Fruit fly (Drosophila melanogaster) whole organism, embryonic: ENCODE results near the gene Jhbp16.

Source experiments
- B-H2 ChIP-seq: fragments of 200-800 bp; sonication (Bioruptor generic); optimal IDR thresholded peaks from 2 replicates; lab custom pipeline; 2018; ENCODE audit warnings: missing biosample characterization, mild to moderate bottlenecking, missing genetic modification characterization
- Blimp-1 ChIP-seq: fragments of 200-800 bp; sonication (Bioruptor generic); optimal IDR thresholded peaks from 3 replicates; lab custom pipeline; 2018; ENCODE audit warnings: missing biosample characterization, missing genetic modification characterization, mild to moderate bottlenecking, moderate library complexity, missing genetic modification reagents
- CG11504 ChIP-seq: fragments of 200-800 bp; sonication (Bioruptor generic); optimal IDR thresholded peaks from 3 replicates; lab custom pipeline; 2019; ENCODE audit warnings: missing biosample characterization, mild to moderate bottlenecking, missing genetic modification characterization, moderate library complexity
- CG11696 ChIP-seq: fragments of 200-800 bp; sonication (Bioruptor generic); IDR thresholded peaks from 2 replicates; pipeline ENCODE4 v1.3.6; 2022; ENCODE audit warnings: missing biosample characterization, missing genetic modification characterization
- CG11723 ChIP-seq: fragments of 200-800 bp; sonication (Bioruptor generic); optimal IDR thresholded peaks from 2 replicates; lab custom pipeline; 2017; ENCODE audit warnings: missing biosample characterization, mild to moderate bottlenecking, missing genetic modification characterization
- CG12071 ChIP-seq: fragments of 200-800 bp; sonication (Bioruptor generic); optimal IDR thresholded peaks from 3 replicates; lab custom pipeline; 2018; ENCODE audit warnings: missing biosample characterization, mild to moderate bottlenecking, missing genetic modification characterization
- CG14667 ChIP-seq: fragments of 200-800 bp; sonication (Bioruptor generic); IDR thresholded peaks from 2 replicates; pipeline ENCODE4 v1.3.6; 2022; ENCODE audit warnings: missing biosample characterization, missing genetic modification characterization
- CG15696 ChIP-seq: fragments of 200-800 bp; sonication (Bioruptor generic); optimal IDR thresholded peaks from 2 replicates; lab custom pipeline; 2019; ENCODE audit warnings: missing biosample characterization, mild to moderate bottlenecking, missing genetic modification characterization, moderate library complexity
- CG1647 ChIP-seq: fragments of 200-800 bp; sonication (Bioruptor generic); optimal IDR thresholded peaks from 3 replicates; lab custom pipeline; 2016; ENCODE audit warnings: missing biosample characterization, missing genetic modification characterization
- CG16863 ChIP-seq: fragments of 200-800 bp; sonication (Bioruptor generic); optimal IDR thresholded peaks from 3 replicates; lab custom pipeline; 2016; ENCODE audit warnings: missing biosample characterization, missing genetic modification characterization
- CG17385 ChIP-seq: fragments of 200-800 bp; sonication (Bioruptor generic); optimal IDR thresholded peaks from 3 replicates; lab custom pipeline; 2018; ENCODE audit warnings: missing biosample characterization, mild to moderate bottlenecking, missing genetic modification characterization
- CG17912 ChIP-seq: fragments of 200-800 bp; sonication (Bioruptor generic); optimal IDR thresholded peaks from 2 replicates; lab custom pipeline; 2018; ENCODE audit warnings: missing biosample characterization, mild to moderate bottlenecking, missing genetic modification characterization
- CG3847 ChIP-seq: fragments of 200-800 bp; sonication (Bioruptor generic); IDR thresholded peaks from 2 replicates; pipeline ENCODE4 v1.3.6; 2022; ENCODE audit warnings: missing biosample characterization, missing genetic modification characterization
- CG4360 ChIP-seq: fragments of 200-800 bp; sonication (Bioruptor generic); IDR thresholded peaks from 2 replicates; pipeline ENCODE4 v1.3.6; 2022; ENCODE audit warnings: missing biosample characterization, missing genetic modification characterization
- CG6689 ChIP-seq: fragments of 200-800 bp; sonication (Bioruptor generic); IDR thresholded peaks from 2 replicates; pipeline ENCODE4 v1.3.6; 2022; ENCODE audit warnings: missing biosample characterization, missing genetic modification characterization
- CG7839 ChIP-seq: fragments of 200-800 bp; sonication (Bioruptor generic); optimal IDR thresholded peaks from 3 replicates; lab custom pipeline; 2018; ENCODE audit warnings: missing biosample characterization, mild to moderate bottlenecking, missing genetic modification characterization, moderate library complexity
- CG7987 ChIP-seq: fragments of 200-800 bp; sonication (Bioruptor generic); optimal IDR thresholded peaks from 2 replicates; lab custom pipeline; 2018; ENCODE audit warnings: missing biosample characterization, mild to moderate bottlenecking, missing genetic modification characterization, moderate library complexity
- D ChIP-seq, 2 experiments: fragments of 200-800 bp in 1 of 2; fragments of >200 bp in 1 of 2; sonication (Bioruptor generic) in 1 of 2; optimal IDR thresholded peaks; 2 replicates in 1 of 2; 3 replicates in 1 of 2; lab custom pipeline; 2017; ENCODE audit warnings: mild to moderate bottlenecking in 1 of 2, missing biosample characterization in 1 of 2, missing genetic modification characterization in 1 of 2, missing genetic modification reagents in 1 of 2
- Dip3 ChIP-seq: fragments of 200-800 bp; sonication (Bioruptor generic); optimal IDR thresholded peaks from 3 replicates; lab custom pipeline; 2016; ENCODE audit warnings: missing biosample characterization, missing genetic modification characterization
- Dp ChIP-seq: fragments of 200-800 bp; sonication (Bioruptor generic); optimal IDR thresholded peaks from 2 replicates; lab custom pipeline; 2018; ENCODE audit warnings: missing biosample characterization, mild to moderate bottlenecking, missing genetic modification characterization, moderate library complexity
- Ets65A ChIP-seq: fragments of 200-800 bp; sonication (Bioruptor generic); peaks from one replicate; lab custom pipeline; 2016; ENCODE audit warnings: missing biosample characterization, missing genetic modification characterization
- Hmx ChIP-seq: fragments of 200-800 bp; sonication (Bioruptor generic); optimal IDR thresholded peaks from 2 replicates; lab custom pipeline; 2016; ENCODE audit warnings: missing biosample characterization, missing genetic modification characterization
- Kr ChIP-seq: fragments of 200-800 bp; sonication (Bioruptor generic); optimal IDR thresholded peaks from 2 replicates; lab custom pipeline; 2017; ENCODE audit warnings: missing biosample characterization, mild to moderate bottlenecking, missing genetic modification characterization
- Meics ChIP-seq: fragments of 200-800 bp; sonication (Bioruptor generic); optimal IDR thresholded peaks from 2 replicates; lab custom pipeline; 2017; ENCODE audit warnings: missing biosample characterization, mild to moderate bottlenecking, missing genetic modification characterization
- Scr ChIP-seq: fragments of 200-800 bp; sonication (Bioruptor generic); IDR thresholded peaks from 2 replicates; pipeline ENCODE4 v1.3.6; 2022; ENCODE audit warnings: missing biosample characterization, missing genetic modification characterization; ENCODE audit not compliant: partially characterized antibody
- Sox100B ChIP-seq: fragments of 200-800 bp; sonication (Bioruptor generic); optimal IDR thresholded peaks from 3 replicates; lab custom pipeline; 2018; ENCODE audit warnings: missing biosample characterization, mild to moderate bottlenecking, missing genetic modification characterization
- Sry-δ ChIP-seq: fragments of 200-800 bp; sonication (Bioruptor generic); optimal IDR thresholded peaks from 2 replicates; lab custom pipeline; 2016; ENCODE audit warnings: missing biosample characterization, missing genetic modification characterization
- Trl ChIP-seq, 3 experiments: fragments of >200 bp in 2 of 3; fragments of 200-800 bp in 1 of 3; sonication (Bioruptor generic) in 1 of 3; optimal IDR thresholded peaks; 2 replicates in 1 of 3; 3 replicates in 2 of 3; lab custom pipeline; 2016 to 2017; ENCODE audit warnings: missing biosample characterization in 1 of 3, missing genetic modification characterization in 1 of 3
- ac ChIP-seq: fragments of 200-800 bp; sonication (Bioruptor generic); optimal IDR thresholded peaks from 3 replicates; lab custom pipeline; 2017; ENCODE audit warnings: missing biosample characterization, mild to moderate bottlenecking, missing genetic modification characterization
- ash1 ChIP-seq: fragments of 200-800 bp; sonication (Bioruptor generic); optimal IDR thresholded peaks from 2 replicates; lab custom pipeline; 2018; ENCODE audit warnings: missing biosample characterization, mild to moderate bottlenecking, missing genetic modification characterization
- bbx ChIP-seq: fragments of 200-800 bp; sonication (Bioruptor generic); IDR thresholded peaks from 2 replicates; pipeline ENCODE4 v1.3.6; 2022; ENCODE audit warnings: missing biosample characterization, missing genetic modification characterization; ENCODE audit not compliant: partially characterized antibody
- chinmo ChIP-seq: fragments of 200-800 bp; sonication (Bioruptor generic); IDR thresholded peaks from 4 replicates; pipeline ENCODE4 v1.3.6; 2022; ENCODE audit warnings: missing biosample characterization, missing genetic modification characterization; ENCODE audit not compliant: partially characterized antibody
- chm ChIP-seq: fragments of 200-800 bp; sonication (Bioruptor generic); IDR thresholded peaks from 2 replicates; pipeline ENCODE4 v1.3.6; 2022; ENCODE audit warnings: missing biosample characterization, missing genetic modification characterization
- gcm ChIP-seq: fragments of 200-800 bp; sonication (Bioruptor generic); optimal IDR thresholded peaks from 2 replicates; lab custom pipeline; 2019; ENCODE audit warnings: missing biosample characterization, mild to moderate bottlenecking, missing genetic modification characterization, moderate library complexity
- gfzf ChIP-seq: fragments of 200-800 bp; sonication (Bioruptor generic); optimal IDR thresholded peaks from 2 replicates; lab custom pipeline; 2016; ENCODE audit warnings: missing biosample characterization, mild to moderate bottlenecking, missing genetic modification characterization, moderate library complexity
- hbn ChIP-seq: fragments of 200-800 bp; sonication (Bioruptor generic); IDR thresholded peaks from 2 replicates; pipeline ENCODE4 v1.3.6; 2022; ENCODE audit warnings: missing biosample characterization, missing genetic modification characterization; ENCODE audit not compliant: partially characterized antibody
- knrl ChIP-seq: fragments of 200-800 bp; sonication (Bioruptor generic); IDR thresholded peaks from 3 replicates; pipeline ENCODE4 v1.3.6; 2022; ENCODE audit warnings: missing biosample characterization, missing genetic modification characterization; ENCODE audit not compliant: partially characterized antibody
- mld ChIP-seq: fragments of 200-800 bp; sonication (Bioruptor generic); IDR thresholded peaks from 3 replicates; pipeline ENCODE4 v1.3.6; 2022; ENCODE audit warnings: missing biosample characterization, missing genetic modification characterization; ENCODE audit not compliant: partially characterized antibody
- org-1 ChIP-seq: fragments of 200-800 bp; sonication (Bioruptor generic); optimal IDR thresholded peaks from 2 replicates; lab custom pipeline; 2017; ENCODE audit warnings: missing biosample characterization, missing genetic modification characterization
- psq ChIP-seq: fragments of 200-800 bp; sonication (Bioruptor generic); optimal IDR thresholded peaks from 2 replicates; lab custom pipeline; 2017; ENCODE audit warnings: missing biosample characterization, missing genetic modification characterization
- sc ChIP-seq, 3 experiments: fragments of >200 bp in 2 of 3; fragments of 200-800 bp in 1 of 3; sonication (Bioruptor generic) in 1 of 3; optimal IDR thresholded peaks; 2 replicates in 2 of 3; 3 replicates in 1 of 3; lab custom pipeline; 2017; ENCODE audit warnings: mild to moderate bottlenecking in 1 of 3, missing biosample characterization in 1 of 3, missing genetic modification characterization in 1 of 3, missing genetic modification reagents in 1 of 3
- sd ChIP-seq: fragments of 200-800 bp; sonication (Bioruptor generic); optimal IDR thresholded peaks from 3 replicates; lab custom pipeline; 2018; ENCODE audit warnings: missing biosample characterization, mild to moderate bottlenecking, missing genetic modification characterization, moderate library complexity
- so ChIP-seq: fragments of 200-800 bp; sonication (Bioruptor generic); IDR thresholded peaks from 3 replicates; pipeline ENCODE4 v1.3.6; 2022; ENCODE audit warnings: missing biosample characterization, missing genetic modification characterization
- tx ChIP-seq: fragments of 200-800 bp; sonication (Bioruptor generic); optimal IDR thresholded peaks from 2 replicates; lab custom pipeline; 2016; ENCODE audit warnings: missing biosample characterization, missing genetic modification characterization
- wek ChIP-seq: fragments of 200-800 bp; sonication (Bioruptor generic); optimal IDR thresholded peaks from 3 replicates; lab custom pipeline; 2018; ENCODE audit warnings: missing biosample characterization, mild to moderate bottlenecking, missing genetic modification characterization, moderate library complexity
- zen ChIP-seq: fragments of 200-800 bp; sonication (Bioruptor generic); optimal IDR thresholded peaks from 3 replicates; lab custom pipeline; 2018; ENCODE audit warnings: missing biosample characterization, mild to moderate bottlenecking, missing genetic modification characterization, moderate library complexity
- zfh1 ChIP-seq: fragments of 200-800 bp; sonication (Bioruptor generic); IDR thresholded peaks from 3 replicates; pipeline ENCODE4 v1.3.6; 2022; ENCODE audit warnings: missing biosample characterization, missing genetic modification characterization

The Jhbp16 gene

dm6 chr3R:21618299-21619116 is 45.7 kb upstream of the Jhbp16 start (continued):
- no peak for TF ChIP-seq CG1647 (GFP tag; lab: Kevin White, UChicago)
- peak; percentile 32 for TF ChIP-seq Sox100B (GFP tag; lab: Kevin White, UChicago)
- no peak for TF ChIP-seq sc (optimal IDR thresholded peaks at IDR 0.05; lab: Kevin White, UChicago)
- TF ChIP-seq sc (GFP tag; optimal IDR thresholded peaks at IDR 0.05; lab: Kevin White, UChicago), result no peak
- no peak for TF ChIP-seq CG15696 (tag; lab: Kevin White, UChicago)
- TF ChIP-seq gfzf (GFP tag; lab: Kevin White, UChicago), result no peak
- no peak for TF ChIP-seq CG6689 (GFP tag; lab: Robert Waterston, UW)
- peak; percentile 98 to 99 for TF ChIP-seq Trl (optimal IDR thresholded peaks at IDR 0.05; lab: Kevin White, UChicago)
- TF ChIP-seq Trl (GFP tag; optimal IDR thresholded peaks at IDR 0.05; lab: Kevin White, UChicago), result peak; percentile 69
- no peak for TF ChIP-seq mld
- TF ChIP-seq Hmx (GFP tag; lab: Kevin White, UChicago), result no peak
- TF ChIP-seq bbx (GFP tag; lab: Robert Waterston, UW), result no peak
- TF ChIP-seq Sry-δ (GFP tag; lab: Kevin White, UChicago), result no peak
- TF ChIP-seq CG11504 (tag; lab: Kevin White, UChicago), result no peak
- TF ChIP-seq CG3847 (GFP tag; lab: Robert Waterston, UW), result no peak
- TF ChIP-seq zen (tag; lab: Kevin White, UChicago), result no peak
- no peak for TF ChIP-seq CG11723 (GFP tag; lab: Kevin White, UChicago)
- peak; percentile 51 for TF ChIP-seq ash1 (GFP tag; lab: Kevin White, UChicago)
- no peak for TF ChIP-seq Scr (GFP tag; lab: Robert Waterston, UW)
- no peak for TF ChIP-seq CG12071 (GFP tag; lab: Kevin White, UChicago)
- no peak for TF ChIP-seq CG11696 (GFP tag; lab: Robert Waterston, UW)
- no peak for TF ChIP-seq Kr (GFP tag; lab: Kevin White, UChicago)
- no peak for TF ChIP-seq CG17912 (GFP tag; lab: Kevin White, UChicago)
- no peak for TF ChIP-seq Ets65A (GFP tag; lab: Kevin White, UChicago)
- TF ChIP-seq tx, result no peak
- TF ChIP-seq B-H2 (GFP tag; lab: Kevin White, UChicago), result peak; percentile 57
- TF ChIP-seq psq (GFP tag; lab: Kevin White, UChicago), result peak; percentile 94
- no peak for TF ChIP-seq wek (GFP tag; lab: Kevin White, UChicago)
- TF ChIP-seq knrl (GFP tag; lab: Robert Waterston, UW), result no peak
- TF ChIP-seq Blimp-1 (GFP tag; lab: Kevin White, UChicago), result no peak
- TF ChIP-seq Dip3 (GFP tag; lab: Kevin White, UChicago), result no peak
- TF ChIP-seq CG7839 (tag; lab: Kevin White, UChicago), result no peak
- TF ChIP-seq org-1 (GFP tag; lab: Kevin White, UChicago), result no peak
- TF ChIP-seq gcm (GFP tag; lab: Kevin White, UChicago), result peak; percentile 46
- peak; percentile 94 for TF ChIP-seq sd
- TF ChIP-seq CG14667 (GFP tag; lab: Robert Waterston, UW), result no peak
- TF ChIP-seq CG17385 (GFP tag; lab: Kevin White, UChicago), result peak; percentile 98
- TF ChIP-seq chm (GFP tag; lab: Robert Waterston, UW), result no peak
- no peak for TF ChIP-seq chinmo (GFP tag; lab: Robert Waterston, UW)
- TF ChIP-seq CG4360, result no peak
- no peak for TF ChIP-seq CG7987 (GFP tag; lab: Kevin White, UChicago)
- TF ChIP-seq Dp, result no peak
- no peak for TF ChIP-seq hbn (GFP tag; lab: Robert Waterston, UW)
- TF ChIP-seq zfh1 (GFP tag; lab: Robert Waterston, UW), result no peak
- TF ChIP-seq Meics (GFP tag; lab: Kevin White, UChicago), result no peak
- TF ChIP-seq so, result no peak
- no peak for TF ChIP-seq CG16863
- no peak for TF ChIP-seq ac (GFP tag; lab: Kevin White, UChicago)
- TF ChIP-seq D (optimal IDR thresholded peaks at IDR 0.05; lab: Kevin White, UChicago), result no peak
- TF ChIP-seq D (GFP tag; optimal IDR thresholded peaks at IDR 0.05; lab: Kevin White, UChicago), result peak; percentile 8
